Fruit fly (Drosophila melanogaster): ENCODE results near the gene CG9701.

CG9701 gene

dm6 chr3L:16769866-16770265, 36.5 kb downstream of the CG9701 start (continued):
- TF ChIP-seq stc (GFP tag; IDR thresholded peaks at IDR 0.05) (0 out of 2 replicates have a peak, but pooled peaks have one; percentile 23), C15 (GFP tag; IDR thresholded peaks at IDR 0.05) (no peak), odd (GFP tag; optimal IDR thresholded peaks at IDR 0.05) (peak; percentile 14), run (tag; optimal IDR thresholded peaks at IDR 0.05) (no peak), dmrt11E (tag; optimal IDR thresholded peaks at IDR 0.05) (no peak), Atf-2 (GFP tag; optimal IDR thresholded peaks at IDR 0.05) (no peak), CG10431 (GFP tag; optimal IDR thresholded peaks at IDR 0.05) (peak; percentile 34), Fer1 (GFP tag; optimal IDR thresholded peaks at IDR 0.05) (peak; percentile 43), CG8359 (GFP tag; optimal IDR thresholded peaks at IDR 0.05; ENCODE audit: borderline replicate concordance) (peak; percentile 52), CG8944 (GFP tag; optimal IDR thresholded peaks at IDR 0.05) (no peak), h (optimal IDR thresholded peaks at IDR 0.05) (peak; percentile 42), Camta (GFP tag; optimal IDR thresholded peaks at IDR 0.05) (no peak), CG17361 (GFP tag; IDR thresholded peaks at IDR 0.05) (no peak), CG18262 (tag; optimal IDR thresholded peaks at IDR 0.05) (no peak), CoRest (tag; optimal IDR thresholded peaks at IDR 0.05) (no peak), CG1832 (GFP tag; optimal IDR thresholded peaks at IDR 0.05) (peak; percentile 70), pros (GFP tag; optimal IDR thresholded peaks at IDR 0.05) (peak; percentile 59), MBD-R2 (GFP tag; IDR thresholded peaks at IDR 0.05) (no peak), CG2712 (tag; optimal IDR thresholded peaks at IDR 0.05) (peak; percentile 7), Jarid2 (GFP tag; optimal IDR thresholded peaks at IDR 0.05) (peak; percentile 35), Hr39 (optimal IDR thresholded peaks at IDR 0.05) (no peak), NC2β (GFP tag; optimal IDR thresholded peaks at IDR 0.05) (peak; percentile 8), tx (GFP tag; optimal IDR thresholded peaks at IDR 0.05) (no peak), CG7357 (GFP tag; IDR thresholded peaks at IDR 0.05) (no peak), CG17912 (GFP tag; optimal IDR thresholded peaks at IDR 0.05) (no peak), row (GFP tag; IDR thresholded peaks at IDR 0.05) (no peak), eyg (GFP tag; optimal IDR thresholded peaks at IDR 0.05) (no peak), CG8089 (GFP tag; optimal IDR thresholded peaks at IDR 0.05) (peak; percentile 47), CG15269 (tag; optimal IDR thresholded peaks at IDR 0.05) (no peak), CG33213 (GFP tag; optimal IDR thresholded peaks at IDR 0.05) (peak; percentile 15), ham (GFP tag; IDR thresholded peaks at IDR 0.05) (no peak), NC2α (GFP tag; optimal IDR thresholded peaks at IDR 0.05) (peak; percentile 31), Rfx (GFP tag; IDR thresholded peaks at IDR 0.05) (peak; percentile 46), knrl (GFP tag; IDR thresholded peaks at IDR 0.05; ENCODE audit: partially characterized antibody) (0 out of 3 replicates have a peak, but pooled peaks have one; percentile 37), cwo (GFP tag; optimal IDR thresholded peaks at IDR 0.05) (no peak), ems (GFP tag; optimal IDR thresholded peaks at IDR 0.05) (no peak), chm (GFP tag; IDR thresholded peaks at IDR 0.05) (peak; percentile 49; the same call in 1 of the 2 replicates), ara (GFP tag; IDR thresholded peaks at IDR 0.05) (peak; percentile 35; the same call in 1 of the 2 replicates), cg (GFP tag; optimal IDR thresholded peaks at IDR 0.05) (no peak), hbn (GFP tag; IDR thresholded peaks at IDR 0.05; ENCODE audit: partially characterized antibody) (no peak), CG3847 (GFP tag; IDR thresholded peaks at IDR 0.05) (no peak), CG7271 (tag; optimal IDR thresholded peaks at IDR 0.05) (peak; percentile 15), dysf (GFP tag; IDR thresholded peaks at IDR 0.05) (0 out of 3 replicates have a peak, but pooled peaks have one; percentile 34), Kr (GFP tag; optimal IDR thresholded peaks at IDR 0.05) (peak; percentile 75), shn (GFP tag; optimal IDR thresholded peaks at IDR 0.05) (peak; percentile 39), CG4328 (GFP tag; optimal IDR thresholded peaks at IDR 0.05) (no peak), CG17328 (GFP tag; IDR thresholded peaks at IDR 0.05) (peak; percentile 45), Hey (tag; optimal IDR thresholded peaks at IDR 0.05) (peak; percentile 48), Elba2 (GFP tag; optimal IDR thresholded peaks at IDR 0.05) (no peak), lbe (GFP tag; optimal IDR thresholded peaks at IDR 0.05) (no peak), CG9437 (GFP tag; optimal IDR thresholded peaks at IDR 0.05) (peak; percentile 15), Meics (GFP tag; optimal IDR thresholded peaks at IDR 0.05) (peak; percentile 32)
